Fruit fly (Drosophila melanogaster) whole organism: ENCODE data around the gene epsilonCOP.

ENCODE experiments used
- CG8478 ChIP-seq: fragments of >200 bp; optimal IDR thresholded peaks from 2 replicates; lab custom pipeline; 2018; ENCODE audit warnings: inconsistent platforms
- pan ChIP-seq: fragments of >200 bp; optimal IDR thresholded peaks from 2 replicates; lab custom pipeline; 2017
- psq ChIP-seq: fragments of >200 bp; optimal IDR thresholded peaks from 2 replicates; lab custom pipeline; 2017

DNA sequence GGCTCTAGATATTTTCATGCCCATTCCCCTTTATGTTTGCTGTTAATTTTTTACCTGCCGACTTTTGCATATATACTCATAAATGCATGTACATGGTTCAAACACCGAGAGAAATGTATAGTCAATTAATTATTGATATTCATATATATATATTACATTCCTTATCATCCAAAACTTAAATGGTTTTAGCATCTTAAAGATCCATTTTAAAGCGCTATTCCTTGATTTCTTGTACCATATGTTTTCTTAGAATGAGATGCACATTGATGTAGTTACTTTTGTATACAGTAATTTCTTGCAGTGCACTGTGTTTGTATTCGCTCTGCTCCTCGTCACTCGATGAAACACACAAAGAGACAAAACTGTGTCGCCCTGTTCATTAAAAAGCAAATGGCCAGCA lies 19.8 kb downstream of the epsilonCOP start:
- TF ChIP-seq CG8478 (no peak), psq (lab: Kevin White, UChicago) (no peak), pan (no peak)
